Fruit fly (Drosophila melanogaster): ENCODE results near the gene jar.

dm6 chr3R:24275463-24275862, 4.4 kb upstream of the jar start:
- TF ChIP-seq psq (optimal IDR thresholded peaks at IDR 0.05) (no peak), Myc (optimal IDR thresholded peaks at IDR 0.05) (no peak), Sin3A (optimal IDR thresholded peaks at IDR 0.05) (no peak), insv (optimal IDR thresholded peaks at IDR 0.05) (no peak), ttk (optimal IDR thresholded peaks at IDR 0.05) (no peak)
